Worm (Caenorhabditis elegans) whole organism, L4 larva: ENCODE results near the gene plc-1.

Experiments
- T26A8.4 ChIP-seq: fragments of 200-800 bp; sonication (Bioruptor generic); IDR thresholded peaks from 2 replicates; pipeline ENCODE4 v1.3.6; 2022; ENCODE audit warnings: missing genetic modification characterization, missing compliant biosample characterization
- ces-1 ChIP-seq: fragments of 150-350 bp; sonication (generic microtip); optimal IDR thresholded peaks from 4 replicates; lab custom pipeline; 2014; ENCODE audit warnings: missing biosample characterization, missing genetic modification reagents, missing genetic modification characterization
- fos-1 ChIP-seq: fragments of 150-350 bp; optimal IDR thresholded peaks from 2 replicates; lab custom pipeline; 2014; ENCODE audit warnings: missing biosample characterization, missing genetic modification characterization
- gei-8 ChIP-seq: fragments of 200-800 bp; sonication (Bioruptor generic); optimal IDR thresholded peaks from 2 replicates; lab custom pipeline; 2018; ENCODE audit warnings: mild to moderate bottlenecking, missing genetic modification characterization, missing compliant biosample characterization
- hlh-30 ChIP-seq: sonication (generic microtip); optimal IDR thresholded peaks from 2 replicates; lab custom pipeline; 2017; ENCODE audit warnings: antibody characterized with exemption, mild to moderate bottlenecking, missing genetic modification characterization, missing compliant biosample characterization; ENCODE audit not compliant: insufficient read depth
- lin-13 ChIP-seq: fragments of 150-350 bp; optimal IDR thresholded peaks from 2 replicates; lab custom pipeline; 2014; ENCODE audit warnings: missing biosample characterization, missing genetic modification reagents, missing genetic modification characterization
- nhr-102 ChIP-seq: sonication (generic microtip); optimal IDR thresholded peaks from 2 replicates; lab custom pipeline; 2016; ENCODE audit warnings: mild to moderate bottlenecking, missing genetic modification characterization, moderate library complexity, missing compliant biosample characterization
- pqm-1 ChIP-seq: sonication (generic microtip); optimal IDR thresholded peaks from 2 replicates; lab custom pipeline; 2017; ENCODE audit warnings: missing biosample characterization, missing genetic modification characterization
- snpc-4 ChIP-seq: fragments of 150-350 bp; optimal IDR thresholded peaks from 2 replicates; lab custom pipeline; 2014; ENCODE audit warnings: missing biosample characterization, missing genetic modification characterization
- unc-62 ChIP-seq, 3 experiments: fragments of 150-350 bp in 1 of 3; sonication (generic microtip); optimal IDR thresholded peaks in 2 of 3; peaks in 1 of 3; 1 replicate in 1 of 3; 2 replicates in 2 of 3; lab custom pipeline; 2014 to 2017; ENCODE audit warnings: missing biosample characterization in 3 of 3, missing genetic modification characterization in 3 of 3, missing genetic modification reagents in 3 of 3, missing genotype in 1 of 3

ce11 chrX:10834568-10834967 is 3.9 kb downstream of the plc-1 start:
- no peak for TF ChIP-seq lin-13 (GFP tag; lab: Kevin White, UChicago)
- TF ChIP-seq nhr-102 (tag; lab: Kevin White, UChicago): no peak
- TF ChIP-seq pqm-1 (tag; lab: Kevin White, UChicago): no peak
- TF ChIP-seq unc-62 (GFP tag; optimal IDR thresholded peaks at IDR 0.05 in 1 of 2; lab: Kevin White, UChicago): no peak
- no peak for TF ChIP-seq unc-62 (tag; optimal IDR thresholded peaks at IDR 0.05; lab: Kevin White, UChicago)
- no peak for TF ChIP-seq fos-1 (tag; lab: Kevin White, UChicago)
- no peak for TF ChIP-seq ces-1 (GFP tag; lab: Kevin White, UChicago)
- TF ChIP-seq hlh-30: no peak
- TF ChIP-seq T26A8.4 (GFP tag; lab: Robert Waterston, UW): no peak
- no peak for TF ChIP-seq snpc-4 (tag; lab: Kevin White, UChicago)
- TF ChIP-seq gei-8 (GFP tag; lab: Kevin White, UChicago): no peak
